Fruit fly (Drosophila melanogaster): ENCODE results near the gene Snmp1.

dm6 chr3R:21168105-21168504 lies at the start of gene Snmp1:
- TF ChIP-seq Ets98B (GFP tag; IDR thresholded peaks at IDR 0.05): no peak
- no peak for TF ChIP-seq CG32121 (GFP tag; IDR thresholded peaks at IDR 0.05)
- no peak for TF ChIP-seq Pif1A (GFP tag; optimal IDR thresholded peaks at IDR 0.05)
- no peak for TF ChIP-seq Snoo (tag; optimal IDR thresholded peaks at IDR 0.05)

Measured in whole organism, pupa.